Worm (Caenorhabditis elegans) whole organism, young adult: ENCODE measurements around the gene F26F4.5.

Experiments used
- F37B4.10 ChIP-seq: fragments of 200-800 bp; sonication (Bioruptor generic); IDR thresholded peaks from 2 replicates; pipeline ENCODE4 v1.3.6; 2022; ENCODE audit warnings: missing genetic modification characterization, missing compliant biosample characterization
- Y53F4B.3 ChIP-seq: fragments of 200-800 bp; sonication (Bioruptor generic); IDR thresholded peaks from 2 replicates; pipeline ENCODE4 v1.3.6; 2022; ENCODE audit warnings: missing genetic modification reagents, missing genetic modification characterization, missing compliant biosample characterization
- Y56A3A.18 ChIP-seq: fragments of 200-800 bp; sonication (Bioruptor generic); IDR thresholded peaks from 2 replicates; pipeline ENCODE4 v1.3.6; 2022; ENCODE audit warnings: missing genetic modification reagents, missing genetic modification characterization, missing compliant biosample characterization
- bed-1 ChIP-seq: fragments of 200-800 bp; sonication (Bioruptor generic); IDR thresholded peaks from 2 replicates; pipeline ENCODE4 v1.3.6; 2022; ENCODE audit warnings: missing genetic modification reagents, missing genetic modification characterization, missing compliant biosample characterization
- ceh-40 ChIP-seq: fragments of 200-800 bp; sonication (Bioruptor generic); IDR thresholded peaks from 2 replicates; pipeline ENCODE4 v1.3.6; 2022; ENCODE audit warnings: missing genetic modification characterization, missing compliant biosample characterization
- hlh-26 ChIP-seq: fragments of 200-800 bp; sonication (Bioruptor generic); conservative IDR thresholded peaks from 2 replicates; pipeline ENCODE4 v1.3.6; 2022; ENCODE audit warnings: missing genetic modification reagents, missing genetic modification characterization, missing compliant biosample characterization
- hmg-1.2 ChIP-seq: fragments of 200-800 bp; sonication (Bioruptor generic); IDR thresholded peaks from 2 replicates; pipeline ENCODE4 v1.3.6; 2022; ENCODE audit warnings: missing genetic modification reagents, missing genetic modification characterization, missing compliant biosample characterization
- hrde-1 ChIP-seq: sonication (generic microtip); optimal IDR thresholded peaks from 2 replicates; lab custom pipeline; 2016; ENCODE audit warnings: missing genetic modification characterization, mild to moderate bottlenecking, missing compliant biosample characterization, moderate library complexity, missing genotype, missing genetic modification reagents, borderline replicate concordance
- mcd-1 ChIP-seq: fragments of 200-800 bp; sonication (Bioruptor generic); IDR thresholded peaks from 2 replicates; pipeline ENCODE4 v1.3.6; 2022; ENCODE audit warnings: missing genetic modification reagents, missing genetic modification characterization, missing compliant biosample characterization
- rcor-1 ChIP-seq: fragments of 200-800 bp; sonication (Bioruptor generic); IDR thresholded peaks from 2 replicates; pipeline ENCODE4 v1.3.6; 2022; ENCODE audit warnings: missing genetic modification reagents, missing genetic modification characterization, missing compliant biosample characterization
- rpc-1 ChIP-seq, 2 experiments: fragments of 150-350 bp in 1 of 2; sonication (generic microtip) in 1 of 2; optimal IDR thresholded peaks; 2 replicates each; lab custom pipeline; 2014 to 2018; ENCODE audit warnings: missing biosample characterization in 1 of 2, missing genetic modification characterization in 1 of 2, missing genetic modification reagents in 1 of 2, missing genotype in 1 of 2
- unc-62 ChIP-seq: fragments of 150-350 bp; optimal IDR thresholded peaks from 2 replicates; lab custom pipeline; 2014; ENCODE audit warnings: missing biosample characterization, missing genetic modification reagents, missing genetic modification characterization
- zim-3 ChIP-seq: sonication (generic microtip); optimal IDR thresholded peaks from 2 replicates; lab custom pipeline; 2017; ENCODE audit warnings: mild to moderate bottlenecking, missing genetic modification characterization, moderate library complexity, missing compliant biosample characterization

- no peak for TF ChIP-seq Y53F4B.3 (GFP tag; lab: Robert Waterston, UW)
- TF ChIP-seq hrde-1 (tag; lab: Kevin White, UChicago): no peak
- TF ChIP-seq hlh-26 (GFP tag; lab: Robert Waterston, UW): no peak
- no peak for TF ChIP-seq mcd-1
- no peak for TF ChIP-seq rpc-1 (optimal IDR thresholded peaks at IDR 0.05; lab: Kevin White, UChicago)
- TF ChIP-seq rpc-1 (tag; optimal IDR thresholded peaks at IDR 0.05; lab: Kevin White, UChicago): no peak
- TF ChIP-seq ceh-40 (GFP tag; lab: Robert Waterston, UW): no peak
- TF ChIP-seq hmg-1.2 (GFP tag; lab: Robert Waterston, UW): no peak
- TF ChIP-seq Y56A3A.18: no peak
- no peak for TF ChIP-seq rcor-1
- no peak for TF ChIP-seq bed-1 (GFP tag; lab: Robert Waterston, UW)
- no peak for TF ChIP-seq zim-3 (tag; lab: Kevin White, UChicago)
- no peak for TF ChIP-seq unc-62 (GFP tag; lab: Kevin White, UChicago)
- TF ChIP-seq F37B4.10 (GFP tag; lab: Robert Waterston, UW): no peak
Observed at ce11 chrIII:4939267-4939666, 48.2 kb upstream of the F26F4.5 start, which contains the start of gene rpb-2.
